Worm (Caenorhabditis elegans): ENCODE measurements around the gene H06I04.6.

- TF ChIP-seq flt-1 (GFP tag; IDR thresholded peaks at IDR 0.05) (no peak), ztf-23 (GFP tag; IDR thresholded peaks at IDR 0.05) (no peak), T22C8.4 (GFP tag; IDR thresholded peaks at IDR 0.05) (no peak), med-1 (GFP tag; optimal IDR thresholded peaks at IDR 0.05; ENCODE audit: insufficient read depth) (no peak), tab-1 (GFP tag; IDR thresholded peaks at IDR 0.05) (no peak), ref-1 (GFP tag; conservative IDR thresholded peaks at IDR 0.05) (no peak)
These were observed 6.0 kb upstream of the H06I04.6 start, which contains the start of gene H06I04.3 for ce11 chrIII:3070026-3070573.
